Worm (Caenorhabditis elegans): ENCODE data around the gene npp-21.
A peak's percentile ranks its signal among the peaks of the same experiment; 100 is the strongest.

Gene npp-21

ce11 chrII:7615318-7615891, 15.9 kb downstream of the npp-21 start (continued):
- TF ChIP-seq C04F5.9 (tag; optimal IDR thresholded peaks at IDR 0.05) = no peak
- TF ChIP-seq ces-1 (GFP tag; optimal IDR thresholded peaks at IDR 0.05) = no peak
- no peak for TF ChIP-seq nhr-237 (tag; optimal IDR thresholded peaks at IDR 0.05)
- peak in 1 of 2 experiments; percentile 61 for TF ChIP-seq lin-35 (GFP tag; optimal IDR thresholded peaks at IDR 0.05)
- no peak for TF ChIP-seq egl-27 (tag; optimal IDR thresholded peaks at IDR 0.05)
- TF ChIP-seq lin-15B (tag; optimal IDR thresholded peaks at IDR 0.05) = no peak
- TF ChIP-seq swsn-7 (tag; optimal IDR thresholded peaks at IDR 0.05) = peak; percentile 23
- no peak for TF ChIP-seq nhr-85 (tag)
- TF ChIP-seq blmp-1 (tag; optimal IDR thresholded peaks at IDR 0.05) = peak; percentile 29
- TF ChIP-seq sup-37 (GFP tag; optimal IDR thresholded peaks at IDR 0.05) = no peak
- TF ChIP-seq lir-3 (tag; optimal IDR thresholded peaks at IDR 0.05; ENCODE audit: poor library complexity) = no peak
- no peak for TF ChIP-seq ceh-82 (tag; optimal IDR thresholded peaks at IDR 0.05)
- peak; percentile 14 for TF ChIP-seq lin-13 (GFP tag; optimal IDR thresholded peaks at IDR 0.05)
- peak in 1 of 3 experiments; percentile 10 for TF ChIP-seq dpl-1 (GFP tag; optimal IDR thresholded peaks at IDR 0.05)
- TF ChIP-seq lin-14 (GFP tag; optimal IDR thresholded peaks at IDR 0.05) = peak; percentile 32

ce11 chrII:7616141-7616540, 16.7 kb downstream of the npp-21 start, which contains the start of gene cdc-42:
Gene cdc-42 (plus strand): TSS chrII:7616452.
- TF ChIP-seq nhr-71 (tag; optimal IDR thresholded peaks at IDR 0.05) = no peak
- TF ChIP-seq skn-1 (tag; optimal IDR thresholded peaks at IDR 0.05) = peak; percentile 16
- TF ChIP-seq lsy-2 (tag; optimal IDR thresholded peaks at IDR 0.05) = no peak
- TF ChIP-seq aha-1 (tag; optimal IDR thresholded peaks at IDR 0.05) = no peak
- no peak for TF ChIP-seq unc-98 (GFP tag; IDR thresholded peaks at IDR 0.05)
- no peak for TF ChIP-seq efl-1 (optimal IDR thresholded peaks at IDR 0.05)
- peak in 1 of 2 experiments; percentile 78 for TF ChIP-seq efl-1 (GFP tag; optimal IDR thresholded peaks at IDR 0.05 in 1 of 2)
- TF ChIP-seq nhr-85 (tag) = peak; percentile 37

DNA sequence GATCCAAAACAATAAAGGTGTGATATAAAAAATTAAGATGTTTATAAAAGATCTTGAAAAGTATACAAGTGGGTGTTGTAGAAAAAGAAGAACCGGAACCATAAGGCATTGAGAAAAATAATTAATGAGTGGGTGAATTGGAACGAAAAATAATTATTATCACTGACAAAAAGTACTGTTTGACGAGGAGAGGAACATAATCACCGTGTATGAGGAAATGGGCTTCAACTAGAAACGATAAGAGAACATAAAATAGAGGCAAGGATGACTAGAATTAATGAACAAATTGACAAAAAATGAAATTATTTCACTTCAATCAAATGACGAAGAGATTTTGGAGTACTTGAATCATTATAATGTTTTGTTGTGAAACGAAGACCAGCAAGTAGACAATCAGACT, 18.8 kb downstream of the npp-21 start:
- TF ChIP-seq mep-1 (tag; optimal IDR thresholded peaks at IDR 0.05) = peak; percentile 6
- no peak for TF ChIP-seq ztf-11 (tag; optimal IDR thresholded peaks at IDR 0.05)
- no peak for TF ChIP-seq efl-1 (optimal IDR thresholded peaks at IDR 0.05)
- TF ChIP-seq efl-1 (GFP tag; optimal IDR thresholded peaks at IDR 0.05 in 1 of 2) = peak in 1 of 2 experiments; percentile 63
- no peak for TF ChIP-seq jun-1 (tag; optimal IDR thresholded peaks at IDR 0.05)

- no peak for TF ChIP-seq mab-9 (GFP tag; IDR thresholded peaks at IDR 0.05)
- no peak for TF ChIP-seq lin-39 (tag; optimal IDR thresholded peaks at IDR 0.05)
- no peak for TF ChIP-seq fkh-8 (tag; optimal IDR thresholded peaks at IDR 0.05)
- no peak for TF ChIP-seq pqm-1 (tag; optimal IDR thresholded peaks at IDR 0.05)
- no peak for TF ChIP-seq fkh-4 (tag; optimal IDR thresholded peaks at IDR 0.05; ENCODE audit: borderline replicate concordance)
- no peak for TF ChIP-seq ztf-4 (tag; optimal IDR thresholded peaks at IDR 0.05)
- no peak for TF ChIP-seq C34B4.2 (tag; optimal IDR thresholded peaks at IDR 0.05)
- no peak for TF ChIP-seq snpc-4 (tag; optimal IDR thresholded peaks at IDR 0.05)
- TF ChIP-seq blmp-1 (tag; optimal IDR thresholded peaks at IDR 0.05) = no peak
- no peak for TF ChIP-seq dsc-1 (tag; optimal IDR thresholded peaks at IDR 0.05)
- TF ChIP-seq nhr-77 (tag; optimal IDR thresholded peaks at IDR 0.05) = no peak
- no peak for TF ChIP-seq ces-1 (GFP tag; optimal IDR thresholded peaks at IDR 0.05)
- no peak for TF ChIP-seq nhr-71 (tag; optimal IDR thresholded peaks at IDR 0.05)
- no peak for TF ChIP-seq pag-3 (tag; optimal IDR thresholded peaks at IDR 0.05; ENCODE audit: borderline replicate concordance, insufficient read depth)
- no peak for TF ChIP-seq sptf-1 (tag; optimal IDR thresholded peaks at IDR 0.05)
- no peak for TF ChIP-seq lsy-2 (tag; optimal IDR thresholded peaks at IDR 0.05)
These were observed 21.0 kb downstream of the npp-21 start, which contains the start of gene R07G3.8 for ce11 chrII:7620413-7620812. Gene R07G3.8 (minus strand): TSS chrII:7620513.
